Fruit fly (Drosophila melanogaster) whole organism, embryonic: Measurements from ENCODE around the gene dbe.

ENCODE experiments used
- Antp ChIP-seq: fragments of 200-800 bp; sonication (Bioruptor generic); optimal IDR thresholded peaks from 3 replicates; lab custom pipeline; 2016; ENCODE audit warnings: missing biosample characterization, missing genetic modification characterization
- CG11504 ChIP-seq: fragments of 200-800 bp; sonication (Bioruptor generic); optimal IDR thresholded peaks from 3 replicates; lab custom pipeline; 2019; ENCODE audit warnings: missing biosample characterization, mild to moderate bottlenecking, missing genetic modification characterization, moderate library complexity
- CG13424 ChIP-seq: fragments of 200-800 bp; sonication (Bioruptor generic); optimal IDR thresholded peaks from 2 replicates; lab custom pipeline; 2019; ENCODE audit warnings: missing biosample characterization, mild to moderate bottlenecking, missing genetic modification characterization, moderate library complexity
- CG14014 ChIP-seq: fragments of 200-800 bp; sonication (Bioruptor generic); IDR thresholded peaks from 2 replicates; pipeline ENCODE4 v1.3.6; 2022; ENCODE audit warnings: missing biosample characterization, missing genetic modification characterization
- CG17328 ChIP-seq: fragments of 200-800 bp; sonication (Bioruptor generic); IDR thresholded peaks from 2 replicates; pipeline ENCODE4 v1.3.6; 2022; ENCODE audit warnings: missing biosample characterization, missing genetic modification characterization
- CG17829 ChIP-seq: fragments of 200-800 bp; optimal IDR thresholded peaks from 2 replicates; lab custom pipeline; 2019; ENCODE audit warnings: missing biosample characterization, mild to moderate bottlenecking, missing genetic modification characterization, moderate library complexity
- CG2678 ChIP-seq: fragments of 200-800 bp; sonication (Bioruptor generic); optimal IDR thresholded peaks from 3 replicates; lab custom pipeline; 2019; ENCODE audit warnings: missing biosample characterization, mild to moderate bottlenecking, missing genetic modification characterization, moderate library complexity
- CG2712 ChIP-seq: fragments of 200-800 bp; optimal IDR thresholded peaks from 3 replicates; lab custom pipeline; 2019; ENCODE audit warnings: missing biosample characterization, mild to moderate bottlenecking, missing genetic modification characterization, moderate library complexity
- CG31441 ChIP-seq: fragments of 200-800 bp; sonication (Bioruptor generic); IDR thresholded peaks from 2 replicates; pipeline ENCODE4 v1.3.6; 2022; ENCODE audit warnings: missing biosample characterization, missing genetic modification characterization
- CG3281 ChIP-seq: fragments of 200-800 bp; sonication (Bioruptor generic); optimal IDR thresholded peaks from 3 replicates; lab custom pipeline; 2017; ENCODE audit warnings: missing biosample characterization, mild to moderate bottlenecking, missing genetic modification characterization
- CG6813 ChIP-seq: fragments of 200-800 bp; sonication (Bioruptor generic); optimal IDR thresholded peaks from 2 replicates; lab custom pipeline; 2017; ENCODE audit warnings: missing biosample characterization, missing genetic modification characterization, mild to moderate bottlenecking, moderate library complexity, missing genetic modification reagents
- CG7786 ChIP-seq: fragments of 200-800 bp; sonication (Bioruptor generic); optimal IDR thresholded peaks from 2 replicates; lab custom pipeline; 2016; ENCODE audit warnings: missing biosample characterization, missing genetic modification characterization
- CG8281 ChIP-seq: fragments of 200-800 bp; sonication (Bioruptor generic); optimal IDR thresholded peaks from 2 replicates; lab custom pipeline; 2018; ENCODE audit warnings: missing biosample characterization, mild to moderate bottlenecking, missing genetic modification characterization, moderate library complexity
- CG9817 ChIP-seq: fragments of 200-800 bp; sonication (Bioruptor generic); optimal IDR thresholded peaks from 2 replicates; lab custom pipeline; 2018; ENCODE audit warnings: missing biosample characterization, mild to moderate bottlenecking, missing genetic modification characterization, moderate library complexity
- Doc3 ChIP-seq: fragments of 200-800 bp; sonication (Bioruptor generic); IDR thresholded peaks from 3 replicates; pipeline ENCODE4 v1.3.6; 2022; ENCODE audit warnings: missing biosample characterization, missing genetic modification characterization; ENCODE audit not compliant: partially characterized antibody
- HLH4C ChIP-seq: fragments of 200-800 bp; sonication (Bioruptor generic); IDR thresholded peaks from 3 replicates; pipeline ENCODE4 v1.3.6; 2022; ENCODE audit warnings: missing biosample characterization, missing genetic modification characterization; ENCODE audit not compliant: partially characterized antibody
- Hmr ChIP-seq: fragments of 200-800 bp; sonication (Bioruptor generic); optimal IDR thresholded peaks from 3 replicates; lab custom pipeline; 2017; ENCODE audit warnings: mild to moderate bottlenecking, missing biosample characterization, missing genetic modification reagents, missing genetic modification characterization
- MBD-R2 ChIP-seq: fragments of 200-800 bp; sonication (Bioruptor generic); IDR thresholded peaks from 2 replicates; pipeline ENCODE4 v1.3.6; 2022; ENCODE audit warnings: missing biosample characterization, missing genetic modification characterization
- Med ChIP-seq: fragments of 200-800 bp; sonication (Bioruptor generic); peaks from one replicate; lab custom pipeline; 2016; ENCODE audit warnings: missing biosample characterization, missing genetic modification characterization, mild to moderate bottlenecking, inconsistent platforms, moderate library complexity
- Nf-YA ChIP-seq: fragments of 200-800 bp; sonication (Bioruptor generic); IDR thresholded peaks from 2 replicates; pipeline ENCODE4 v1.3.6; 2022; ENCODE audit warnings: missing biosample characterization, missing genetic modification characterization
- NfI ChIP-seq: fragments of 200-800 bp; sonication (Bioruptor generic); optimal IDR thresholded peaks from 3 replicates; lab custom pipeline; 2018; ENCODE audit warnings: missing biosample characterization, mild to moderate bottlenecking, missing genetic modification characterization, moderate library complexity
- Oli ChIP-seq: fragments of 200-800 bp; sonication (Bioruptor generic); optimal IDR thresholded peaks from 2 replicates; lab custom pipeline; 2018; ENCODE audit warnings: missing biosample characterization, mild to moderate bottlenecking, missing genetic modification characterization, moderate library complexity
- Ptx1 ChIP-seq: fragments of 200-800 bp; sonication (Bioruptor generic); IDR thresholded peaks from 2 replicates; pipeline ENCODE4 v1.3.6; 2022; ENCODE audit warnings: missing biosample characterization, missing genetic modification characterization
- Rfx ChIP-seq: fragments of 200-800 bp; sonication (Bioruptor generic); IDR thresholded peaks from 2 replicates; pipeline ENCODE4 v1.3.6; 2022; ENCODE audit warnings: missing biosample characterization, missing genetic modification characterization
- ab ChIP-seq: fragments of 200-800 bp; sonication (Bioruptor generic); optimal IDR thresholded peaks from 2 replicates; lab custom pipeline; 2016; ENCODE audit warnings: missing biosample characterization, missing genetic modification characterization
- ase ChIP-seq: fragments of 200-800 bp; sonication (Bioruptor generic); IDR thresholded peaks from 3 replicates; pipeline ENCODE4 v1.3.6; 2022; ENCODE audit warnings: missing biosample characterization, missing genetic modification characterization
- ato ChIP-seq: fragments of 200-800 bp; sonication (Bioruptor generic); IDR thresholded peaks from 2 replicates; pipeline ENCODE4 v1.3.6; 2022; ENCODE audit warnings: missing biosample characterization, missing genetic modification characterization; ENCODE audit not compliant: partially characterized antibody
- bab2 ChIP-seq: fragments of 200-800 bp; sonication (Bioruptor generic); optimal IDR thresholded peaks from 2 replicates; lab custom pipeline; 2016; ENCODE audit warnings: missing biosample characterization, missing genetic modification characterization
- cato ChIP-seq: fragments of 200-800 bp; sonication (Bioruptor generic); optimal IDR thresholded peaks from 2 replicates; lab custom pipeline; 2016; ENCODE audit warnings: missing biosample characterization, missing genetic modification characterization, borderline replicate concordance
- chif ChIP-seq, 2 experiments: fragments of 200-800 bp; sonication (Bioruptor generic); optimal IDR thresholded peaks; 3 replicates each; lab custom pipeline; 2016; ENCODE audit warnings: missing biosample characterization in 2 of 2, missing genetic modification characterization in 2 of 2
- ems ChIP-seq: fragments of 200-800 bp; sonication (Bioruptor generic); optimal IDR thresholded peaks from 3 replicates; lab custom pipeline; 2016; ENCODE audit warnings: missing biosample characterization, missing genetic modification characterization
- fd96Cb ChIP-seq: fragments of 200-800 bp; sonication (Bioruptor generic); optimal IDR thresholded peaks from 2 replicates; lab custom pipeline; 2018; ENCODE audit warnings: missing biosample characterization, mild to moderate bottlenecking, missing genetic modification characterization, moderate library complexity
- ind ChIP-seq: fragments of 200-800 bp; sonication (Bioruptor generic); optimal IDR thresholded peaks from 3 replicates; lab custom pipeline; 2016; ENCODE audit warnings: missing biosample characterization, missing genetic modification characterization
- inv ChIP-seq: fragments of 200-800 bp; sonication (Bioruptor generic); IDR thresholded peaks from 2 replicates; pipeline ENCODE4 v1.3.6; 2022; ENCODE audit warnings: missing biosample characterization, missing genetic modification characterization; ENCODE audit not compliant: partially characterized antibody
- ken ChIP-seq: fragments of 200-800 bp; sonication (Bioruptor generic); IDR thresholded peaks from 3 replicates; pipeline ENCODE4 v1.3.6; 2022; ENCODE audit warnings: missing biosample characterization, missing genetic modification characterization
- lab ChIP-seq: fragments of 200-800 bp; sonication (Bioruptor generic); optimal IDR thresholded peaks from 3 replicates; lab custom pipeline; 2017; ENCODE audit warnings: missing biosample characterization, missing genetic modification characterization, mild to moderate bottlenecking, moderate library complexity, missing genetic modification reagents
- mam ChIP-seq: fragments of 200-800 bp; sonication (Bioruptor generic); optimal IDR thresholded peaks from 3 replicates; lab custom pipeline; 2016; ENCODE audit warnings: missing biosample characterization, missing genetic modification characterization
- onecut ChIP-seq: fragments of 200-800 bp; sonication (Bioruptor generic); IDR thresholded peaks from 2 replicates; pipeline ENCODE4 v1.3.6; 2022; ENCODE audit warnings: missing biosample characterization, missing genetic modification characterization
- prd ChIP-seq, 3 experiments: fragments of >200 bp in 2 of 3; fragments of 200-800 bp in 1 of 3; sonication (Bioruptor generic) in 1 of 3; optimal IDR thresholded peaks in 2 of 3; IDR thresholded peaks in 1 of 3; 2 replicates in 2 of 3; 3 replicates in 1 of 3; pipeline versions ENCODE4 v1.3.6 to Lab custom; 2017 to 2022; ENCODE audit warnings: missing biosample characterization in 1 of 3, missing genetic modification characterization in 1 of 3
- sens ChIP-seq: fragments of 200-800 bp; sonication (Bioruptor generic); peaks from one replicate; lab custom pipeline; 2016; ENCODE audit warnings: missing biosample characterization, missing genetic modification characterization
- sob ChIP-seq: fragments of 200-800 bp; sonication (Bioruptor generic); IDR thresholded peaks from 2 replicates; pipeline ENCODE4 v1.3.6; 2022; ENCODE audit warnings: missing biosample characterization, missing genetic modification characterization
- stc ChIP-seq: fragments of 200-800 bp; sonication (Bioruptor generic); IDR thresholded peaks from 2 replicates; pipeline ENCODE4 v1.3.6; 2022; ENCODE audit warnings: missing biosample characterization, missing genetic modification characterization
- tin ChIP-seq: fragments of 200-800 bp; sonication (Bioruptor generic); optimal IDR thresholded peaks from 3 replicates; lab custom pipeline; 2016; ENCODE audit warnings: missing biosample characterization, missing genetic modification characterization
- zfh1 ChIP-seq: fragments of 200-800 bp; sonication (Bioruptor generic); IDR thresholded peaks from 3 replicates; pipeline ENCODE4 v1.3.6; 2022; ENCODE audit warnings: missing biosample characterization, missing genetic modification characterization
- zfh2 ChIP-seq: fragments of 200-800 bp; sonication (Bioruptor generic); optimal IDR thresholded peaks from 2 replicates; lab custom pipeline; 2016; ENCODE audit warnings: missing biosample characterization, missing genetic modification characterization

dbe gene

dm6 chr2L:901363-901762 lies 31.7 kb upstream of the dbe start (continued):
- TF ChIP-seq CG7786 (GFP tag; lab: Kevin White, UChicago) (peak; percentile 31), zfh1 (GFP tag; lab: Robert Waterston, UW) (peak; percentile 75), ems (GFP tag; lab: Kevin White, UChicago) (peak; percentile 11), sob (GFP tag; lab: Robert Waterston, UW) (peak; percentile 55; the same call in 1 of the 2 replicates)

- TF ChIP-seq HLH4C (GFP tag; lab: Robert Waterston, UW), result no peak
- TF ChIP-seq, all 482 proteins: peak for 0
Observed at dm6 chr2L:898316-898715, 28.7 kb upstream of the dbe start, which contains the start of gene Lsp1beta. Gene Lsp1beta, plus strand, starts transcription at chr2L:898500.

dm6 chr2L:897124-897523 lies 27.5 kb upstream of the dbe start:
- TF ChIP-seq mam, result peak; percentile 29
- TF ChIP-seq CG2712, result peak; percentile 21
- TF ChIP-seq Ptx1 (GFP tag; lab: Robert Waterston, UW), result peak; percentile 38; the same call in 1 of the 2 replicates
- peak; percentile 42; the same call in 1 of the 2 replicates for TF ChIP-seq CG14014 (GFP tag; lab: Robert Waterston, UW)
- TF ChIP-seq fd96Cb (tag; lab: Kevin White, UChicago), result peak; percentile 14
- TF ChIP-seq ato (GFP tag; lab: Robert Waterston, UW), result no peak
- TF ChIP-seq cato (GFP tag; lab: Kevin White, UChicago), result no peak
- 0 out of 3 replicates have a peak, but pooled peaks have one; percentile 30 for TF ChIP-seq ken (GFP tag; lab: Robert Waterston, UW)
- TF ChIP-seq ase, result 0 out of 3 replicates have a peak, but pooled peaks have one; percentile 38
- peak; percentile 16 for TF ChIP-seq zfh2 (GFP tag; lab: Kevin White, UChicago)
- TF ChIP-seq CG11504 (tag; lab: Kevin White, UChicago), result peak; percentile 44
- TF ChIP-seq MBD-R2 (GFP tag; lab: Robert Waterston, UW), result 0 out of 2 replicates have a peak, but pooled peaks have one; percentile 18
- TF ChIP-seq CG17829 (tag; lab: Kevin White, UChicago), result no peak
- TF ChIP-seq CG8281 (tag; lab: Kevin White, UChicago), result no peak
- TF ChIP-seq prd (optimal IDR thresholded peaks at IDR 0.05; lab: Kevin White, UChicago), result no peak
- TF ChIP-seq prd (GFP tag; IDR thresholded peaks at IDR 0.05; lab: Robert Waterston, UW), result peak; percentile 58
- no peak for TF ChIP-seq Nf-YA (GFP tag; lab: Robert Waterston, UW)
- peak; percentile 62 for TF ChIP-seq sens
- peak; percentile 16 for TF ChIP-seq CG7786 (GFP tag; lab: Kevin White, UChicago)
- 0 out of 2 replicates have a peak, but pooled peaks have one; percentile 10 for TF ChIP-seq stc (GFP tag; lab: Robert Waterston, UW)
- peak; percentile 37 for TF ChIP-seq ems (GFP tag; lab: Kevin White, UChicago)
- TF ChIP-seq ind (GFP tag; lab: Kevin White, UChicago), result peak; percentile 31
- TF ChIP-seq chif (GFP tag; optimal IDR thresholded peaks at IDR 0.05; lab: Kevin White, UChicago), result no peak
- peak; percentile 15 for TF ChIP-seq Hmr (GFP tag; lab: Kevin White, UChicago)
- peak; percentile 10 for TF ChIP-seq CG9817 (tag; lab: Kevin White, UChicago)
- no peak for TF ChIP-seq onecut (GFP tag; lab: Robert Waterston, UW)
- TF ChIP-seq CG17328, result 0 out of 2 replicates have a peak, but pooled peaks have one; percentile 24
- TF ChIP-seq NfI (GFP tag; lab: Kevin White, UChicago), result peak; percentile 1
- TF ChIP-seq CG3281 (GFP tag; lab: Kevin White, UChicago), result peak; percentile 16
- TF ChIP-seq CG2678 (tag; lab: Kevin White, UChicago), result peak; percentile 41
- TF ChIP-seq Doc3 (GFP tag; lab: Robert Waterston, UW), result no peak
- no peak for TF ChIP-seq inv (GFP tag; lab: Robert Waterston, UW)
- peak; percentile 9 for TF ChIP-seq Antp (GFP tag; lab: Kevin White, UChicago)
- TF ChIP-seq tin (GFP tag; lab: Kevin White, UChicago), result peak; percentile 13
- no peak for TF ChIP-seq ab
- TF ChIP-seq CG13424 (tag; lab: Kevin White, UChicago), result peak; percentile 15
- TF ChIP-seq CG31441 (GFP tag; lab: Robert Waterston, UW), result 0 out of 2 replicates have a peak, but pooled peaks have one; percentile 13
- peak; percentile 13 for TF ChIP-seq Oli
- TF ChIP-seq bab2 (GFP tag; lab: Kevin White, UChicago), result peak; percentile 19
- peak; percentile 76 for TF ChIP-seq Med
- peak; percentile 46 for TF ChIP-seq lab (GFP tag; lab: Kevin White, UChicago)
- TF ChIP-seq CG6813 (GFP tag; lab: Kevin White, UChicago), result peak; percentile 26
- TF ChIP-seq Rfx (GFP tag; lab: Robert Waterston, UW), result peak; percentile 37; the same call in 1 of the 2 replicates
